Worm (Caenorhabditis elegans): ENCODE results near the gene Y40H7A.4.

- TF ChIP-seq elt-3 (tag; optimal IDR thresholded peaks at IDR 0.05): no peak
- TF ChIP-seq nhr-11 (tag; optimal IDR thresholded peaks at IDR 0.05): no peak
- no peak for TF ChIP-seq elt-1 (tag; optimal IDR thresholded peaks at IDR 0.05)
- TF ChIP-seq ama-1 (optimal IDR thresholded peaks at IDR 0.05): no peak
- TF ChIP-seq nhr-77 (tag; optimal IDR thresholded peaks at IDR 0.05): no peak
- no peak for TF ChIP-seq ztf-4 (tag; optimal IDR thresholded peaks at IDR 0.05)
- no peak for TF ChIP-seq ZK546.5 (tag; optimal IDR thresholded peaks at IDR 0.05)
- TF ChIP-seq egl-27 (tag; optimal IDR thresholded peaks at IDR 0.05): no peak
Measured at ce11 chrIV:15187517-15188181, 12.3 kb upstream of the Y40H7A.4 start.

Data from whole organism, L2 larva.